Fruit fly (Drosophila melanogaster) whole organism, embryonic: ENCODE measurements around the gene wb.

Experiments used
- B-H1 ChIP-seq: fragments of 200-800 bp; sonication (Bioruptor generic); IDR thresholded peaks from 3 replicates; pipeline ENCODE4 v1.3.6; 2022; ENCODE audit warnings: missing biosample characterization, missing genetic modification characterization
- Bdp1 ChIP-seq: fragments of 200-800 bp; sonication (Bioruptor generic); optimal IDR thresholded peaks from 3 replicates; lab custom pipeline; 2016; ENCODE audit warnings: missing biosample characterization, missing genetic modification characterization
- CG10543 ChIP-seq: fragments of 200-800 bp; sonication (Bioruptor generic); optimal IDR thresholded peaks from 3 replicates; lab custom pipeline; 2017; ENCODE audit warnings: missing biosample characterization, mild to moderate bottlenecking, missing genetic modification characterization, moderate library complexity
- CG10979 ChIP-seq: fragments of 200-800 bp; sonication (Bioruptor generic); optimal IDR thresholded peaks from 2 replicates; lab custom pipeline; 2018; ENCODE audit warnings: missing biosample characterization, mild to moderate bottlenecking, missing genetic modification characterization, moderate library complexity
- CG13123 ChIP-seq: fragments of 200-800 bp; sonication (Bioruptor generic); optimal IDR thresholded peaks from 2 replicates; lab custom pipeline; 2016; ENCODE audit warnings: missing biosample characterization, missing genetic modification characterization
- CG14860 ChIP-seq: fragments of 200-800 bp; sonication (Bioruptor generic); IDR thresholded peaks from 3 replicates; pipeline ENCODE4 v1.3.6; 2022; ENCODE audit warnings: missing biosample characterization, missing genetic modification characterization; ENCODE audit not compliant: partially characterized antibody
- CG1603 ChIP-seq: fragments of 200-800 bp; sonication (Bioruptor generic); optimal IDR thresholded peaks from 2 replicates; lab custom pipeline; 2019; ENCODE audit warnings: missing biosample characterization, mild to moderate bottlenecking, missing genetic modification characterization, moderate library complexity
- CG17328 ChIP-seq: fragments of 200-800 bp; sonication (Bioruptor generic); IDR thresholded peaks from 2 replicates; pipeline ENCODE4 v1.3.6; 2022; ENCODE audit warnings: missing biosample characterization, missing genetic modification characterization
- CG17359 ChIP-seq: fragments of 200-800 bp; sonication (Bioruptor generic); optimal IDR thresholded peaks from 3 replicates; lab custom pipeline; 2018; ENCODE audit warnings: missing biosample characterization, mild to moderate bottlenecking, missing genetic modification characterization, moderate library complexity
- CG18262 ChIP-seq: fragments of 200-800 bp; optimal IDR thresholded peaks from 3 replicates; lab custom pipeline; 2019; ENCODE audit warnings: missing biosample characterization, mild to moderate bottlenecking, missing genetic modification characterization, moderate library complexity
- CG2116 ChIP-seq: fragments of 200-800 bp; sonication (Bioruptor generic); optimal IDR thresholded peaks from 3 replicates; lab custom pipeline; 2018; ENCODE audit warnings: missing biosample characterization, mild to moderate bottlenecking, missing genetic modification characterization
- CG30431 ChIP-seq: fragments of 200-800 bp; sonication (Bioruptor generic); optimal IDR thresholded peaks from 2 replicates; lab custom pipeline; 2017; ENCODE audit warnings: missing biosample characterization, missing genetic modification characterization
- CG31441 ChIP-seq: fragments of 200-800 bp; sonication (Bioruptor generic); IDR thresholded peaks from 2 replicates; pipeline ENCODE4 v1.3.6; 2022; ENCODE audit warnings: missing biosample characterization, missing genetic modification characterization
- CG32772 ChIP-seq: fragments of 200-800 bp; sonication (Bioruptor generic); IDR thresholded peaks from 2 replicates; pipeline ENCODE4 v1.3.6; 2022; ENCODE audit warnings: missing biosample characterization, missing genetic modification characterization
- CG33557 ChIP-seq: fragments of 200-800 bp; sonication (Bioruptor generic); optimal IDR thresholded peaks from 2 replicates; lab custom pipeline; 2019; ENCODE audit warnings: missing biosample characterization, mild to moderate bottlenecking, missing genetic modification characterization, moderate library complexity
- CG4282 ChIP-seq: fragments of 200-800 bp; sonication (Bioruptor generic); optimal IDR thresholded peaks from 2 replicates; lab custom pipeline; 2016; ENCODE audit warnings: missing biosample characterization, missing genetic modification characterization
- CG4424 ChIP-seq: fragments of 200-800 bp; sonication (Bioruptor generic); optimal IDR thresholded peaks from 3 replicates; lab custom pipeline; 2016; ENCODE audit warnings: missing biosample characterization, missing genetic modification characterization
- CG4707 ChIP-seq: fragments of 200-800 bp; sonication (Bioruptor generic); optimal IDR thresholded peaks from 2 replicates; lab custom pipeline; 2018; ENCODE audit warnings: missing biosample characterization, mild to moderate bottlenecking, missing genetic modification characterization, moderate library complexity
- CG6689 ChIP-seq: fragments of 200-800 bp; sonication (Bioruptor generic); IDR thresholded peaks from 2 replicates; pipeline ENCODE4 v1.3.6; 2022; ENCODE audit warnings: missing biosample characterization, missing genetic modification characterization
- CG6765 ChIP-seq: fragments of 200-800 bp; sonication (Bioruptor generic); optimal IDR thresholded peaks from 3 replicates; lab custom pipeline; 2017; ENCODE audit warnings: missing biosample characterization, mild to moderate bottlenecking, missing genetic modification characterization
- CG7372 ChIP-seq: fragments of 200-800 bp; sonication (Bioruptor generic); IDR thresholded peaks from 2 replicates; pipeline ENCODE4 v1.3.6; 2022; ENCODE audit warnings: missing biosample characterization, missing genetic modification characterization
- CG8924 ChIP-seq: fragments of 200-800 bp; optimal IDR thresholded peaks from 3 replicates; lab custom pipeline; 2019; ENCODE audit warnings: missing biosample characterization, mild to moderate bottlenecking, missing genetic modification characterization, moderate library complexity
- CG9609 ChIP-seq: fragments of 200-800 bp; sonication (Bioruptor generic); optimal IDR thresholded peaks from 3 replicates; lab custom pipeline; 2016; ENCODE audit warnings: missing biosample characterization, missing genetic modification characterization
- Doc2 ChIP-seq: fragments of 200-800 bp; sonication (Bioruptor generic); IDR thresholded peaks from 2 replicates; pipeline ENCODE4 v1.3.6; 2022; ENCODE audit warnings: missing biosample characterization, missing genetic modification characterization
- Ets97D ChIP-seq: fragments of 200-800 bp; sonication (Bioruptor generic); optimal IDR thresholded peaks from 3 replicates; lab custom pipeline; 2016; ENCODE audit warnings: missing biosample characterization, missing genetic modification characterization
- Hsf ChIP-seq: fragments of 200-800 bp; sonication (Bioruptor generic); optimal IDR thresholded peaks from 3 replicates; lab custom pipeline; 2016; ENCODE audit warnings: missing biosample characterization, missing genetic modification characterization
- Med ChIP-seq: fragments of 200-800 bp; sonication (Bioruptor generic); peaks from one replicate; lab custom pipeline; 2016; ENCODE audit warnings: missing biosample characterization, missing genetic modification characterization, mild to moderate bottlenecking, inconsistent platforms, moderate library complexity
- Myb ChIP-seq: fragments of 200-800 bp; sonication (Bioruptor generic); optimal IDR thresholded peaks from 2 replicates; lab custom pipeline; 2016; ENCODE audit warnings: missing biosample characterization, missing genetic modification characterization
- NFAT ChIP-seq: fragments of 200-800 bp; sonication (Bioruptor generic); IDR thresholded peaks from 2 replicates; pipeline ENCODE4 v1.3.6; 2022; ENCODE audit warnings: missing biosample characterization, missing genetic modification characterization
- NK7.1 ChIP-seq: fragments of 200-800 bp; sonication (Bioruptor generic); optimal IDR thresholded peaks from 3 replicates; lab custom pipeline; 2016; ENCODE audit warnings: missing biosample characterization, missing genetic modification characterization
- Rx ChIP-seq: fragments of 200-800 bp; sonication (Bioruptor generic); IDR thresholded peaks from 2 replicates; pipeline ENCODE4 v1.3.6; 2022; ENCODE audit warnings: missing biosample characterization, missing genetic modification characterization
- Sox102F ChIP-seq: fragments of 200-800 bp; sonication (Bioruptor generic); optimal IDR thresholded peaks from 2 replicates; lab custom pipeline; 2018; ENCODE audit warnings: missing biosample characterization, mild to moderate bottlenecking, missing genetic modification characterization, moderate library complexity
- aop ChIP-seq: fragments of 200-800 bp; sonication (Bioruptor generic); IDR thresholded peaks from 2 replicates; pipeline ENCODE4 v1.3.6; 2022; ENCODE audit warnings: missing biosample characterization, missing genetic modification characterization
- corto ChIP-seq: fragments of 200-800 bp; sonication (Bioruptor generic); optimal IDR thresholded peaks from 2 replicates; lab custom pipeline; 2016; ENCODE audit warnings: missing biosample characterization, mild to moderate bottlenecking, missing genetic modification characterization, moderate library complexity
- dmrt99B ChIP-seq: fragments of 200-800 bp; sonication (Bioruptor generic); optimal IDR thresholded peaks from 2 replicates; lab custom pipeline; 2018; ENCODE audit warnings: missing biosample characterization, mild to moderate bottlenecking, missing genetic modification characterization, moderate library complexity
- ftz-f1 ChIP-seq: fragments of 200-800 bp; sonication (Bioruptor generic); optimal IDR thresholded peaks from 2 replicates; lab custom pipeline; 2016; ENCODE audit warnings: missing biosample characterization, missing genetic modification characterization
- gsb ChIP-seq: fragments of 200-800 bp; sonication (Bioruptor generic); IDR thresholded peaks from 2 replicates; pipeline ENCODE4 v1.3.6; 2022; ENCODE audit warnings: missing biosample characterization, missing genetic modification characterization
- hb ChIP-seq: fragments of 200-800 bp; sonication (Bioruptor generic); IDR thresholded peaks from 3 replicates; pipeline ENCODE4 v1.3.6; 2022; ENCODE audit warnings: missing biosample characterization, missing genetic modification characterization; ENCODE audit not compliant: partially characterized antibody
- jigr1 ChIP-seq: fragments of 200-800 bp; sonication (Bioruptor generic); IDR thresholded peaks from 3 replicates; pipeline ENCODE4 v1.3.6; 2022; ENCODE audit warnings: missing biosample characterization, missing genetic modification characterization
- lbe ChIP-seq: fragments of 200-800 bp; sonication (Bioruptor generic); optimal IDR thresholded peaks from 2 replicates; lab custom pipeline; 2016; ENCODE audit warnings: missing biosample characterization, mild to moderate bottlenecking, missing genetic modification characterization
- lilli ChIP-seq: fragments of 200-800 bp; sonication (Bioruptor generic); optimal IDR thresholded peaks from 3 replicates; lab custom pipeline; 2016; ENCODE audit warnings: missing biosample characterization, missing genetic modification characterization
- lola ChIP-seq, 3 experiments: fragments of >200 bp in 2 of 3; fragments of 200-800 bp in 1 of 3; sonication (Bioruptor generic) in 1 of 3; optimal IDR thresholded peaks; 2 replicates each; lab custom pipeline; 2017 to 2019; ENCODE audit warnings: missing biosample characterization in 3 of 3, missing genetic modification characterization in 3 of 3, mild to moderate bottlenecking in 1 of 3, moderate library complexity in 1 of 3
- nau ChIP-seq: fragments of 200-800 bp; sonication (Bioruptor generic); optimal IDR thresholded peaks from 3 replicates; lab custom pipeline; 2017; ENCODE audit warnings: missing biosample characterization, mild to moderate bottlenecking, missing genetic modification characterization, missing genetic modification reagents
- nerfin-1 ChIP-seq: fragments of 200-800 bp; sonication (Bioruptor generic); optimal IDR thresholded peaks from 3 replicates; lab custom pipeline; 2019; ENCODE audit warnings: missing biosample characterization, mild to moderate bottlenecking, missing genetic modification characterization, moderate library complexity
- pum ChIP-seq: fragments of 200-800 bp; sonication (Bioruptor generic); optimal IDR thresholded peaks from 2 replicates; lab custom pipeline; 2016; ENCODE audit warnings: missing biosample characterization, missing genetic modification characterization
- sima ChIP-seq: fragments of 200-800 bp; sonication (Bioruptor generic); optimal IDR thresholded peaks from 2 replicates; lab custom pipeline; 2016; ENCODE audit warnings: missing biosample characterization, missing genetic modification characterization
- so ChIP-seq: fragments of 200-800 bp; sonication (Bioruptor generic); IDR thresholded peaks from 3 replicates; pipeline ENCODE4 v1.3.6; 2022; ENCODE audit warnings: missing biosample characterization, missing genetic modification characterization
- tx ChIP-seq: fragments of 200-800 bp; sonication (Bioruptor generic); optimal IDR thresholded peaks from 2 replicates; lab custom pipeline; 2016; ENCODE audit warnings: missing biosample characterization, missing genetic modification characterization
- unpg ChIP-seq: fragments of 200-800 bp; sonication (Bioruptor generic); optimal IDR thresholded peaks from 3 replicates; lab custom pipeline; 2018; ENCODE audit warnings: missing biosample characterization, mild to moderate bottlenecking, missing genetic modification characterization, moderate library complexity
- vvl ChIP-seq: fragments of 200-800 bp; sonication (Bioruptor generic); IDR thresholded peaks from 2 replicates; pipeline ENCODE4 v1.3.6; 2022; ENCODE audit warnings: missing biosample characterization, missing genetic modification characterization

Gene wb

dm6 chr2L:14225957-14226676 lies 36.7 kb upstream of the wb start (continued):
- TF ChIP-seq CG2116 (GFP tag; lab: Kevin White, UChicago): no peak
- no peak for TF ChIP-seq NK7.1 (GFP tag; lab: Kevin White, UChicago)
- no peak for TF ChIP-seq sima (GFP tag; lab: Kevin White, UChicago)
- TF ChIP-seq Ets97D (GFP tag; lab: Kevin White, UChicago): no peak
- TF ChIP-seq CG8924 (tag; lab: Kevin White, UChicago): no peak
- TF ChIP-seq CG4424 (GFP tag; lab: Kevin White, UChicago): peak; percentile 15
- no peak for TF ChIP-seq CG17359 (tag; lab: Kevin White, UChicago)
- TF ChIP-seq unpg: peak; percentile 8
- TF ChIP-seq hb: no peak
- TF ChIP-seq CG31441: 0 out of 2 replicates have a peak, but pooled peaks have one; percentile 18
- TF ChIP-seq CG4707 (GFP tag; lab: Kevin White, UChicago): no peak
- no peak for TF ChIP-seq B-H1 (GFP tag; lab: Robert Waterston, UW)
- TF ChIP-seq nerfin-1 (tag; lab: Kevin White, UChicago): no peak
- TF ChIP-seq ftz-f1: no peak
- no peak for TF ChIP-seq Hsf (GFP tag; lab: Kevin White, UChicago)
- TF ChIP-seq CG13123 (GFP tag; lab: Kevin White, UChicago): no peak
- TF ChIP-seq pum (GFP tag; lab: Kevin White, UChicago): no peak
- TF ChIP-seq CG14860 (GFP tag; lab: Robert Waterston, UW): no peak
- no peak for TF ChIP-seq NFAT (GFP tag; lab: Robert Waterston, UW)
- TF ChIP-seq CG18262: peak; percentile 27
- peak; percentile 18 for TF ChIP-seq Med (GFP tag; lab: Kevin White, UChicago)
- no peak for TF ChIP-seq Myb (GFP tag; lab: Kevin White, UChicago)
- no peak for TF ChIP-seq Bdp1 (GFP tag; lab: Kevin White, UChicago)
- TF ChIP-seq CG30431: no peak
- TF ChIP-seq vvl (GFP tag; lab: Robert Waterston, UW): peak; percentile 28
- TF ChIP-seq CG10979: peak; percentile 35
- TF ChIP-seq CG6765 (GFP tag; lab: Kevin White, UChicago): no peak
- peak in 1 of 3 experiments; percentile 25 for TF ChIP-seq lola (GFP tag; optimal IDR thresholded peaks at IDR 0.05; lab: Kevin White, UChicago)
- TF ChIP-seq CG17328 (GFP tag; lab: Robert Waterston, UW): no peak
- no peak for TF ChIP-seq CG33557 (GFP tag; lab: Kevin White, UChicago)
- no peak for TF ChIP-seq so (GFP tag; lab: Robert Waterston, UW)
- TF ChIP-seq lilli (GFP tag; lab: Kevin White, UChicago): no peak
- no peak for TF ChIP-seq gsb
- no peak for TF ChIP-seq tx (GFP tag; lab: Kevin White, UChicago)
- TF ChIP-seq CG10543: no peak
- TF ChIP-seq CG6689: 0 out of 2 replicates have a peak, but pooled peaks have one; percentile 8
- TF ChIP-seq Sox102F (GFP tag; lab: Kevin White, UChicago): peak; percentile 2
- TF ChIP-seq corto (GFP tag; lab: Kevin White, UChicago): peak; percentile 43
- no peak for TF ChIP-seq aop (GFP tag; lab: Robert Waterston, UW)
- TF ChIP-seq jigr1 (GFP tag; lab: Robert Waterston, UW): no peak
- no peak for TF ChIP-seq nau (GFP tag; lab: Kevin White, UChicago)
- no peak for TF ChIP-seq CG32772 (GFP tag; lab: Robert Waterston, UW)
- peak; percentile 56 for TF ChIP-seq lbe (GFP tag; lab: Kevin White, UChicago)
- TF ChIP-seq CG4282: no peak
- no peak for TF ChIP-seq Rx (GFP tag; lab: Robert Waterston, UW)
- peak; percentile 41 for TF ChIP-seq CG1603 (tag; lab: Kevin White, UChicago)
- no peak for TF ChIP-seq CG9609 (GFP tag; lab: Kevin White, UChicago)
- TF ChIP-seq dmrt99B: peak; percentile 21
- no peak for TF ChIP-seq Doc2 (GFP tag; lab: Robert Waterston, UW)
- no peak for TF ChIP-seq CG7372 (GFP tag; lab: Robert Waterston, UW)
